Worm (Caenorhabditis elegans) whole organism, early embryonic: ENCODE data around the gene fbxb-114.

ENCODE experiments used
- B0310.2 ChIP-seq: sonication (generic microtip); optimal IDR thresholded peaks from 2 replicates; lab custom pipeline; 2016; ENCODE audit warnings: mild to moderate bottlenecking, missing genetic modification characterization, missing compliant biosample characterization
- ama-1 ChIP-seq: fragments of 150-350 bp; optimal IDR thresholded peaks from 2 replicates; lab custom pipeline; 2014
- ceh-36 ChIP-seq: sonication (generic microtip); optimal IDR thresholded peaks from 2 replicates; lab custom pipeline; 2016; ENCODE audit warnings: missing genetic modification characterization, inconsistent platforms, missing compliant biosample characterization
- hmg-4 ChIP-seq: fragments of 200-800 bp; sonication (Bioruptor generic); optimal IDR thresholded peaks from 2 replicates; lab custom pipeline; 2018; ENCODE audit warnings: mild to moderate bottlenecking, missing genetic modification characterization, missing compliant biosample characterization
- pes-1 ChIP-seq: fragments of 200-800 bp; sonication (Bioruptor generic); IDR thresholded peaks from 2 replicates; pipeline ENCODE4 v1.3.6; 2022; ENCODE audit warnings: missing genetic modification reagents, missing genetic modification characterization, missing compliant biosample characterization
- tbx-37 ChIP-seq: fragments of 200-800 bp; sonication (Bioruptor generic); conservative IDR thresholded peaks from 2 replicates; pipeline ENCODE4 v1.3.6; 2022; ENCODE audit warnings: missing genetic modification reagents, missing genetic modification characterization, missing compliant biosample characterization
- tra-4 ChIP-seq: sonication (generic microtip); optimal IDR thresholded peaks from 2 replicates; lab custom pipeline; 2017; ENCODE audit warnings: missing genetic modification characterization, missing compliant biosample characterization

The fbxb-114 gene

DNA sequence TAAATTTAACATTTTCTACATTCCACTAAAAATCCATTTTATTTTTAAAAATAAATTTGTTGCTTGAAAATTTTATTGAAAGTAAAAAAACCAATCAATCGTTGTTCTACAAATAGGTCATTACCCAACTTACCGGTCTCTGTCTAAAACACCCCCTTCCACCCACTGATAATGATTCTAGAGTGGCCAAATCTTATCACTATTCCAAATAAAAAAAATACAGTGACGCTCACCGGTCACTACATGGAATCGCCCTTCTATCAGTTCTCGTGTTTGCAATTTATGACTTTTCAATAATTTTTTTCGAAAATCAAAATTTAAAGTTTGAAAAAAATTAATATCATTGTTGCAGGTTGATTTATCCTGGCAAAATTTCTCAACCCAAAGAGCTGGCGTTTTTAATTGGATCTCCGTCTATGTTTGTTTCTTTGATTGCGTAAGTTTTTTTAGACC, 41.9 kb downstream of the fbxb-114 start, which contains the start of the genes F52G3.1 and F52G3.7:
F52G3.1 (plus strand) TSS at position 353 of the 453 bp plus-strand sequence.
F52G3.7 (plus strand) TSS at position 403 of the 453 bp plus-strand sequence.
- TF ChIP-seq ama-1 (lab: Kevin White, UChicago) = no peak
- no peak for TF ChIP-seq tbx-37 (GFP tag; lab: Robert Waterston, UW)

- no peak for TF ChIP-seq tra-4 (tag; lab: Kevin White, UChicago)
These were observed 44.3 kb downstream of the fbxb-114 start for ce11 chrX:16965888-16966287.

DNA sequence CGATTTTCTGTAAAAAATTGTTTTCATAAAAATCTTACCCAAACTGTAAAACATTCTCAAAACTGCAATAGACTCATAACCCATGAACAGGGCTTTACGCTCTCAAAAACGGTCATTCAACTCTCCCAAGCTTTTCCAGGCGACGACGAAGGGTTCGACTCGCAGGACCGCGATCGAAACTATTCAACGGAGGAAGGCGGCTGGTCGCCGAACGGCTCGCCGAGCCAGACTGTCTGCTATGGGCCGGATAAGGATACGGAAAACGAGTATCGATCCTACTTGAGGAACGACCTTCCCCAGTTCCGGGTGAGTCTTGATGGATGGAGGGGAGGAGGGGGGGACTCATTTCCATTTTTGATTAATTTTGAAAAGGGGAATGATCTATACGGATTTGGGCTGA, 46.2 kb downstream of the fbxb-114 start:
- no peak for TF ChIP-seq ceh-36 (tag; lab: Kevin White, UChicago)
- TF ChIP-seq B0310.2 (tag; lab: Kevin White, UChicago) = no peak
- no peak for TF ChIP-seq hmg-4 (GFP tag; lab: Kevin White, UChicago)
- no peak for TF ChIP-seq pes-1 (GFP tag; lab: Robert Waterston, UW)
